Fruit fly (Drosophila melanogaster) whole organism, prepupa: ENCODE data around the gene CG10222.

Source experiments
- Eip93F ChIP-seq: fragments of 200-800 bp; sonication (Bioruptor generic); optimal IDR thresholded peaks from 2 replicates; lab custom pipeline; 2016; ENCODE audit warnings: missing biosample characterization, mild to moderate bottlenecking, missing genetic modification characterization
- Hr4 ChIP-seq: fragments of 200-800 bp; sonication (Bioruptor generic); optimal IDR thresholded peaks from 3 replicates; lab custom pipeline; 2016; ENCODE audit warnings: missing biosample characterization, missing genetic modification characterization
- fd59A ChIP-seq: fragments of 200-800 bp; sonication (Bioruptor generic); optimal IDR thresholded peaks from 2 replicates; lab custom pipeline; 2017; ENCODE audit warnings: missing biosample characterization, mild to moderate bottlenecking, missing genetic modification characterization, missing genetic modification reagents
- ss ChIP-seq, 2 experiments: fragments of 200-800 bp; sonication (Bioruptor generic); optimal IDR thresholded peaks; 2 replicates in 1 of 2; 3 replicates in 1 of 2; lab custom pipeline; 2017 to 2018; ENCODE audit warnings: mild to moderate bottlenecking in 2 of 2, missing biosample characterization in 2 of 2, missing genetic modification characterization in 2 of 2, moderate library complexity in 1 of 2

dm6 chr3L:13378202-13378601, 34.1 kb downstream of the CG10222 start, which contains the start of gene SNCF:
- TF ChIP-seq Eip93F (GFP tag; lab: Kevin White, UChicago) (no peak), fd59A (GFP tag; lab: Kevin White, UChicago) (no peak), ss (GFP tag; optimal IDR thresholded peaks at IDR 0.05; lab: Kevin White, UChicago) (no peak), Hr4 (GFP tag; lab: Kevin White, UChicago) (no peak)
